Worm (Caenorhabditis elegans): ENCODE data around the gene F18E3.12.

ce11 chrV:7428880-7429279, 14.1 kb downstream of the F18E3.12 start, which contains the start of gene srw-69:
- TF ChIP-seq W03F9.2 (tag; optimal IDR thresholded peaks at IDR 0.05) (no peak), him-1 (tag; optimal IDR thresholded peaks at IDR 0.05) (no peak)
